Worm (Caenorhabditis elegans) whole organism, L1 larva: ENCODE data around the gene fzy-1.

Experiments used
- unc-30 ChIP-seq: sonication (generic microtip); optimal IDR thresholded peaks from 2 replicates; lab custom pipeline; 2017; ENCODE audit warnings: missing biosample characterization, missing genetic modification characterization
- ztf-11 ChIP-seq, 2 experiments: sonication (generic microtip); optimal IDR thresholded peaks; 2 replicates each; lab custom pipeline; 2016 to 2017; ENCODE audit warnings: missing genetic modification characterization in 2 of 2, missing biosample characterization in 1 of 2, missing compliant biosample characterization in 1 of 2

DNA sequence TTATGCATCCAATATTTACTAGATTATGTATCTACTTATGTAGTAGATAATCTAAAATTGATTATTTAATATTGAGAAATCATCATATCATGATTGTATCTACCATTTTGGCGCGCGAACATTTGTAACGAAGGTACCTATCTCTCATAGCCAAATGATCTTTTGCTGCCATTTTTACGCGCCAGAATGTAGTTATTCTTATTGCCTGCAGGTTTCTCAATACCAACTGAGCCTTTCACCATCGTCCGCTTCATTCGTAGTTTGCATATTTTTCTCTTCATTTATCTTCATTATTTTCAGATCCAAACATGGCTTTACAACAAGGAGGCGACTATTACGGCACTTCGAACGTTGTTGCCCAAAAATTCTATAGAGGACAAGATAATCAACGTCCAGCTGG lies 27.3 kb downstream of the fzy-1 start, which contains the start of gene ZK177.1:
- no peak for TF ChIP-seq ztf-11 (tag; optimal IDR thresholded peaks at IDR 0.05; lab: Kevin White, UChicago)
- TF ChIP-seq unc-30, result no peak
